Worm (Caenorhabditis elegans) whole organism, L1 larva: Measurements from ENCODE around the gene W05H9.4.

Source experiments
- C04F5.9 ChIP-seq: sonication (generic microtip); optimal IDR thresholded peaks from 2 replicates; lab custom pipeline; 2016; ENCODE audit warnings: missing genetic modification characterization, missing compliant biosample characterization
- C16A3.4 ChIP-seq: fragments of 150-350 bp; optimal IDR thresholded peaks from 2 replicates; lab custom pipeline; 2014; ENCODE audit warnings: missing biosample characterization, missing genetic modification characterization
- C34B4.2 ChIP-seq: sonication (generic microtip); optimal IDR thresholded peaks from 2 replicates; lab custom pipeline; 2017; ENCODE audit warnings: mild to moderate bottlenecking, missing genetic modification characterization, missing compliant biosample characterization
- F16B12.6 ChIP-seq: fragments of 150-350 bp; optimal IDR thresholded peaks from 2 replicates; lab custom pipeline; 2014; ENCODE audit warnings: missing biosample characterization, missing genetic modification characterization
- Y116A8C.19 ChIP-seq: sonication (generic microtip); optimal IDR thresholded peaks from 2 replicates; lab custom pipeline; 2016; ENCODE audit warnings: missing compliant biosample characterization, missing genetic modification characterization, borderline replicate concordance
- aha-1 ChIP-seq: fragments of 150-350 bp; optimal IDR thresholded peaks from 2 replicates; lab custom pipeline; 2014; ENCODE audit warnings: missing biosample characterization, missing genetic modification characterization
- aly-2 ChIP-seq: fragments of 150-350 bp; optimal IDR thresholded peaks from 2 replicates; lab custom pipeline; 2014; ENCODE audit warnings: missing biosample characterization, missing genetic modification characterization
- blmp-1 ChIP-seq: fragments of 150-350 bp; optimal IDR thresholded peaks from 2 replicates; lab custom pipeline; 2014; ENCODE audit warnings: missing biosample characterization, missing genetic modification characterization
- ceh-8 ChIP-seq: fragments of 200-800 bp; sonication (Bioruptor generic); optimal IDR thresholded peaks from 2 replicates; lab custom pipeline; 2018; ENCODE audit warnings: mild to moderate bottlenecking, missing genetic modification characterization, moderate library complexity, missing compliant biosample characterization
- ceh-88 ChIP-seq: fragments of 200-800 bp; sonication (Bioruptor generic); IDR thresholded peaks from 2 replicates; pipeline ENCODE4 v1.3.6; 2022; ENCODE audit warnings: missing genetic modification characterization, missing compliant biosample characterization
- ces-1 ChIP-seq: fragments of 150-350 bp; optimal IDR thresholded peaks from 2 replicates; lab custom pipeline; 2014; ENCODE audit warnings: missing biosample characterization, missing genetic modification reagents, missing genetic modification characterization
- dpl-1 ChIP-seq, 3 experiments: fragments of 150-350 bp in 2 of 3; sonication (generic microtip) in 1 of 3; optimal IDR thresholded peaks; 2 replicates each; lab custom pipeline; 2014 to 2017; ENCODE audit warnings: missing biosample characterization in 3 of 3, missing genetic modification characterization in 3 of 3, missing genetic modification reagents in 3 of 3
- dsc-1 ChIP-seq: sonication (generic microtip); optimal IDR thresholded peaks from 2 replicates; lab custom pipeline; 2016; ENCODE audit warnings: mild to moderate bottlenecking, missing genetic modification characterization, missing compliant biosample characterization
- efl-1 ChIP-seq, 4 experiments: fragments of 150-350 bp; optimal IDR thresholded peaks in 3 of 4; peaks in 1 of 4; 1 replicate in 1 of 4; 2 replicates in 3 of 4; lab custom pipeline; 2014; ENCODE audit warnings: missing biosample characterization in 2 of 4, missing genetic modification characterization in 2 of 4, missing genetic modification reagents in 2 of 4
- egl-13 ChIP-seq: sonication (generic microtip); optimal IDR thresholded peaks from 2 replicates; lab custom pipeline; 2016; ENCODE audit warnings: missing genotype, missing genetic modification reagents, missing genetic modification characterization, missing compliant biosample characterization
- egl-27 ChIP-seq, 2 experiments: fragments of 150-350 bp in 1 of 2; sonication (generic microtip); optimal IDR thresholded peaks; 3 replicates each; lab custom pipeline; 2017 to 2018; ENCODE audit warnings: missing biosample characterization in 2 of 2, missing genetic modification characterization in 2 of 2, missing genetic modification reagents in 2 of 2
- elt-3 ChIP-seq, 6 experiments: fragments of 150-350 bp in 1 of 6; sonication (generic microtip); optimal IDR thresholded peaks; 2 replicates each; lab custom pipeline; 2017 to 2018; ENCODE audit warnings: missing biosample characterization in 6 of 6, missing genetic modification characterization in 6 of 6, inconsistent platforms in 1 of 6
- ets-5 ChIP-seq: fragments of 200-800 bp; sonication (Bioruptor generic); IDR thresholded peaks from 2 replicates; pipeline ENCODE4 v1.3.6; 2022; ENCODE audit warnings: missing genetic modification characterization, missing compliant biosample characterization
- fkh-10 ChIP-seq: sonication (generic microtip); optimal IDR thresholded peaks from 2 replicates; lab custom pipeline; 2017; ENCODE audit warnings: missing biosample characterization, missing genetic modification reagents, missing genetic modification characterization
- fkh-8 ChIP-seq: sonication (generic microtip); optimal IDR thresholded peaks from 2 replicates; lab custom pipeline; 2016; ENCODE audit warnings: mild to moderate bottlenecking, missing genetic modification characterization, missing compliant biosample characterization
- hlh-17 ChIP-seq: fragments of 200-800 bp; sonication (Bioruptor generic); optimal IDR thresholded peaks from 2 replicates; lab custom pipeline; 2018; ENCODE audit warnings: missing genetic modification characterization, mild to moderate bottlenecking, missing compliant biosample characterization, moderate library complexity, borderline replicate concordance
- hlh-4 ChIP-seq: sonication (generic microtip); optimal IDR thresholded peaks from 2 replicates; lab custom pipeline; 2016; ENCODE audit warnings: mild to moderate bottlenecking, missing genetic modification characterization, missing compliant biosample characterization
- irx-1 ChIP-seq: sonication (generic microtip); optimal IDR thresholded peaks from 2 replicates; lab custom pipeline; 2016; ENCODE audit warnings: missing genetic modification characterization, missing compliant biosample characterization
- jun-1 ChIP-seq: fragments of 150-350 bp; optimal IDR thresholded peaks from 2 replicates; lab custom pipeline; 2014; ENCODE audit warnings: missing biosample characterization, missing genetic modification reagents, missing genetic modification characterization
- lin-13 ChIP-seq: fragments of 150-350 bp; optimal IDR thresholded peaks from 2 replicates; lab custom pipeline; 2014; ENCODE audit warnings: missing biosample characterization, missing genetic modification reagents, missing genetic modification characterization
- lin-14 ChIP-seq: fragments of 200-800 bp; sonication (Bioruptor generic); optimal IDR thresholded peaks from 2 replicates; lab custom pipeline; 2018; ENCODE audit warnings: mild to moderate bottlenecking, missing genetic modification characterization, moderate library complexity, missing compliant biosample characterization
- lin-15B ChIP-seq: fragments of 150-350 bp; sonication (generic microtip); optimal IDR thresholded peaks from 3 replicates; lab custom pipeline; 2014; ENCODE audit warnings: missing biosample characterization, missing genetic modification characterization
- lin-35 ChIP-seq, 2 experiments: fragments of 150-350 bp; optimal IDR thresholded peaks; 2 replicates each; lab custom pipeline; 2014; ENCODE audit warnings: missing biosample characterization in 2 of 2, missing genetic modification characterization in 2 of 2, missing genetic modification reagents in 2 of 2
- lir-3 ChIP-seq: sonication (generic microtip); optimal IDR thresholded peaks from 2 replicates; lab custom pipeline; 2016; ENCODE audit warnings: mild to moderate bottlenecking, missing genetic modification characterization, moderate library complexity, missing compliant biosample characterization; ENCODE audit not compliant: poor library complexity
- lsy-2 ChIP-seq, 2 experiments: fragments of 150-350 bp; optimal IDR thresholded peaks; 2 replicates each; lab custom pipeline; 2014; ENCODE audit warnings: missing biosample characterization in 2 of 2, missing genetic modification characterization in 2 of 2
- mep-1 ChIP-seq: fragments of 150-350 bp; optimal IDR thresholded peaks from 2 replicates; lab custom pipeline; 2014; ENCODE audit warnings: missing biosample characterization, missing genetic modification characterization
- nhr-20 ChIP-seq: sonication (generic microtip); optimal IDR thresholded peaks from 2 replicates; lab custom pipeline; 2016; ENCODE audit warnings: mild to moderate bottlenecking, missing genetic modification characterization, missing compliant biosample characterization
- nhr-47 ChIP-seq: sonication (generic microtip); optimal IDR thresholded peaks from 2 replicates; lab custom pipeline; 2016; ENCODE audit warnings: mild to moderate bottlenecking, missing genetic modification characterization, moderate library complexity, missing compliant biosample characterization
- nhr-71 ChIP-seq: sonication (generic microtip); optimal IDR thresholded peaks from 2 replicates; lab custom pipeline; 2016; ENCODE audit warnings: mild to moderate bottlenecking, missing genetic modification characterization, moderate library complexity, missing compliant biosample characterization
- nhr-77 ChIP-seq: fragments of 150-350 bp; optimal IDR thresholded peaks from 2 replicates; lab custom pipeline; 2014; ENCODE audit warnings: missing biosample characterization, missing genetic modification characterization
- nhr-85 ChIP-seq: sonication (generic microtip); peaks from one replicate; lab custom pipeline; 2016; ENCODE audit warnings: missing genetic modification characterization, inconsistent platforms, missing compliant biosample characterization
- nhr-90 ChIP-seq: sonication (generic microtip); optimal IDR thresholded peaks from 2 replicates; lab custom pipeline; 2016; ENCODE audit warnings: mild to moderate bottlenecking, missing genetic modification characterization, missing compliant biosample characterization; ENCODE audit not compliant: poor library complexity
- pag-3 ChIP-seq: sonication (generic microtip); optimal IDR thresholded peaks from 2 replicates; lab custom pipeline; 2017; ENCODE audit warnings: missing genetic modification characterization, mild to moderate bottlenecking, missing compliant biosample characterization, antibody characterized with exemption, borderline replicate concordance; ENCODE audit not compliant: insufficient read depth
- pax-3 ChIP-seq: fragments of 200-800 bp; sonication (Bioruptor generic); optimal IDR thresholded peaks from 2 replicates; lab custom pipeline; 2018; ENCODE audit warnings: mild to moderate bottlenecking, missing genetic modification characterization, moderate library complexity, missing compliant biosample characterization
- pqm-1 ChIP-seq: sonication (generic microtip); optimal IDR thresholded peaks from 3 replicates; lab custom pipeline; 2017; ENCODE audit warnings: missing biosample characterization, missing genetic modification characterization
- rnt-1 ChIP-seq: sonication (generic microtip); optimal IDR thresholded peaks from 2 replicates; lab custom pipeline; 2016; ENCODE audit warnings: mild to moderate bottlenecking, missing genetic modification characterization, moderate library complexity, missing compliant biosample characterization
- snu-23 ChIP-seq: sonication (generic microtip); optimal IDR thresholded peaks from 2 replicates; lab custom pipeline; 2016; ENCODE audit warnings: missing genetic modification characterization, missing compliant biosample characterization
- unc-98 ChIP-seq: fragments of 200-800 bp; sonication (Bioruptor generic); IDR thresholded peaks from 2 replicates; pipeline ENCODE4 v1.3.6; 2022; ENCODE audit warnings: missing genetic modification characterization, missing compliant biosample characterization

The W05H9.4 gene

ce11 chrX:6250272-6250752, 13.1 kb upstream of the W05H9.4 start (continued):
- TF ChIP-seq hlh-17 (no peak), elt-3 (tag; optimal IDR thresholded peaks at IDR 0.05; lab: Kevin White, UChicago) (peak in 4 of 6 experiments; percentile 62 to 92 (median 76)), unc-98 (GFP tag; lab: Robert Waterston, UW) (no peak), C04F5.9 (tag; lab: Kevin White, UChicago) (no peak), dsc-1 (tag; lab: Kevin White, UChicago) (peak; percentile 54), F16B12.6 (tag; lab: Kevin White, UChicago) (no peak), nhr-90 (peak; percentile 76), lin-15B (tag; lab: Kevin White, UChicago) (no peak), nhr-47 (peak; percentile 52), jun-1 (peak; percentile 47), blmp-1 (peak; percentile 72), rnt-1 (tag; lab: Kevin White, UChicago) (peak; percentile 82), C16A3.4 (tag; lab: Kevin White, UChicago) (no peak)

ce11 chrX:6250866-6251265, 12.6 kb upstream of the W05H9.4 start:
- TF ChIP-seq ces-1 (GFP tag; lab: Kevin White, UChicago) (peak; percentile 72), Y116A8C.19 (tag; lab: Kevin White, UChicago) (no peak), lin-14 (GFP tag; lab: Kevin White, UChicago) (peak; percentile 88), aly-2 (tag; lab: Kevin White, UChicago) (no peak), fkh-10 (GFP tag; lab: Kevin White, UChicago) (peak; percentile 91), efl-1 (optimal IDR thresholded peaks at IDR 0.05; lab: Kevin White, UChicago) (no peak), efl-1 (GFP tag; optimal IDR thresholded peaks at IDR 0.05 in 1 of 2; lab: Kevin White, UChicago) (peak in 1 of 2 experiments; percentile 92)

- TF ChIP-seq C34B4.2 (tag; lab: Kevin White, UChicago) = no peak
- TF ChIP-seq pqm-1 = no peak
- TF ChIP-seq dpl-1 (GFP tag; optimal IDR thresholded peaks at IDR 0.05; lab: Kevin White, UChicago) = no peak
- TF ChIP-seq lir-3 (tag; lab: Kevin White, UChicago) = no peak
- no peak for TF ChIP-seq lin-13 (GFP tag; lab: Kevin White, UChicago)
- peak; percentile 20 for TF ChIP-seq nhr-85
- TF ChIP-seq snu-23 (GFP tag; lab: Kevin White, UChicago) = no peak
- no peak for TF ChIP-seq egl-27 (tag; optimal IDR thresholded peaks at IDR 0.05; lab: Kevin White, UChicago)
- no peak for TF ChIP-seq fkh-8
- TF ChIP-seq rnt-1 (tag; lab: Kevin White, UChicago) = peak; percentile 3
- TF ChIP-seq lin-14 (GFP tag; lab: Kevin White, UChicago) = no peak
- TF ChIP-seq nhr-90 = no peak
- no peak for TF ChIP-seq ces-1 (GFP tag; lab: Kevin White, UChicago)
- no peak for TF ChIP-seq pax-3 (tag; lab: Kevin White, UChicago)
- no peak for TF ChIP-seq lin-15B (tag; lab: Kevin White, UChicago)
- no peak for TF ChIP-seq F16B12.6 (tag; lab: Kevin White, UChicago)
- no peak for TF ChIP-seq ceh-8 (GFP tag; lab: Kevin White, UChicago)
- TF ChIP-seq lsy-2 (tag; optimal IDR thresholded peaks at IDR 0.05; lab: Kevin White, UChicago) = no peak
- TF ChIP-seq egl-13 (tag; lab: Kevin White, UChicago) = no peak
- no peak for TF ChIP-seq mep-1 (tag; lab: Kevin White, UChicago)
- TF ChIP-seq ets-5 = no peak
- no peak for TF ChIP-seq hlh-4 (tag; lab: Kevin White, UChicago)
- peak; percentile 3 for TF ChIP-seq nhr-47
- TF ChIP-seq irx-1 = no peak
- no peak for TF ChIP-seq lin-35 (GFP tag; optimal IDR thresholded peaks at IDR 0.05; lab: Kevin White, UChicago)
- no peak for TF ChIP-seq nhr-77 (tag; lab: Kevin White, UChicago)
- TF ChIP-seq dsc-1 (tag; lab: Kevin White, UChicago) = peak; percentile 26
- no peak for TF ChIP-seq aha-1 (tag; lab: Kevin White, UChicago)
- no peak for TF ChIP-seq jun-1
- no peak for TF ChIP-seq nhr-20 (tag; lab: Kevin White, UChicago)
- TF ChIP-seq pag-3 (tag; lab: Kevin White, UChicago) = no peak
- no peak for TF ChIP-seq aly-2 (tag; lab: Kevin White, UChicago)
- TF ChIP-seq nhr-71 (tag; lab: Kevin White, UChicago) = no peak
- TF ChIP-seq ceh-88 (GFP tag; lab: Robert Waterston, UW) = no peak
Measured at ce11 chrX:6251321-6251720, 12.1 kb upstream of the W05H9.4 start.
